ENCODE assay signal across 4 fruit fly cellular contexts in genomic region chr2L:9893183-9893582, dm6.
TF ChIP-seq lines count a peak whose summit lies in the region.

Gene mtDNA-helicase (minus strand): TSS chr2L:9893446.

- no peak for TF ChIP-seq CTCF in whole organism, embryonic (GFP tag; optimal IDR thresholded peaks at IDR 0.05; lab: Kevin White, UChicago)

TF ChIP-seq in whole organism, adult, 20 proteins besides CTCF, POLR2A, EP300 and RAD21:
- peak; percentile 80 for TF ChIP-seq Mnt (GFP tag; optimal IDR thresholded peaks at IDR 0.05; lab: Kevin White, UChicago)
- TF ChIP-seq bab1 (GFP tag; optimal IDR thresholded peaks at IDR 0.05; lab: Kevin White, UChicago) = peak; percentile 13
- peak; percentile 9 for TF ChIP-seq Crg-1 (GFP tag; optimal IDR thresholded peaks at IDR 0.05; lab: Kevin White, UChicago)
- TF ChIP-seq Hr96 (GFP tag; optimal IDR thresholded peaks at IDR 0.05; lab: Kevin White, UChicago) = no peak

TF ChIP-seq in whole organism, embryonic, 481 proteins besides CTCF, POLR2A, EP300 and RAD21 (continues in another document):
- TF ChIP-seq CG17186 (GFP tag; optimal IDR thresholded peaks at IDR 0.05; lab: Kevin White, UChicago) (peak; percentile 31), dm (GFP tag; optimal IDR thresholded peaks at IDR 0.05; lab: Kevin White, UChicago) (peak; percentile 77), CG18262 (tag; optimal IDR thresholded peaks at IDR 0.05; lab: Kevin White, UChicago) (no peak), CG31224 (GFP tag; IDR thresholded peaks at IDR 0.05; lab: Robert Waterston, UW) (no peak), lbe (GFP tag; optimal IDR thresholded peaks at IDR 0.05; lab: Kevin White, UChicago) (no peak), CG2116 (GFP tag; optimal IDR thresholded peaks at IDR 0.05; lab: Kevin White, UChicago) (peak; percentile 94), Dp (GFP tag; optimal IDR thresholded peaks at IDR 0.05; lab: Kevin White, UChicago) (peak; percentile 86), Ptx1 (GFP tag; IDR thresholded peaks at IDR 0.05; lab: Robert Waterston, UW) (no peak), CG8290 (GFP tag; optimal IDR thresholded peaks at IDR 0.05; lab: Kevin White, UChicago) (no peak), CG8290 (tag; optimal IDR thresholded peaks at IDR 0.05; lab: Kevin White, UChicago) (peak in 1 of 2 experiments; percentile 4), sna (GFP tag; IDR thresholded peaks at IDR 0.05; lab: Robert Waterston, UW; ENCODE audit: partially characterized antibody) (peak; percentile 61; the same call in 1 of the 2 replicates), CG13296 (GFP tag; optimal IDR thresholded peaks at IDR 0.05; lab: Kevin White, UChicago) (no peak), sisA (GFP tag; IDR thresholded peaks at IDR 0.05; lab: Robert Waterston, UW) (no peak), CG17361 (GFP tag; IDR thresholded peaks at IDR 0.05; lab: Robert Waterston, UW) (no peak), ash1 (GFP tag; optimal IDR thresholded peaks at IDR 0.05; lab: Kevin White, UChicago) (no peak), vnd (GFP tag; IDR thresholded peaks at IDR 0.05; lab: Robert Waterston, UW; ENCODE audit: partially characterized antibody) (0 out of 3 replicates have a peak, but pooled peaks have one; percentile 41), CG10959 (GFP tag; IDR thresholded peaks at IDR 0.05; lab: Robert Waterston, UW) (no peak), tna (GFP tag; IDR thresholded peaks at IDR 0.05; lab: Robert Waterston, UW; ENCODE audit: partially characterized antibody) (peak; percentile 51), E2f2 (GFP tag; IDR thresholded peaks at IDR 0.05; lab: Robert Waterston, UW) (peak; percentile 91), al (GFP tag; IDR thresholded peaks at IDR 0.05; lab: Robert Waterston, UW) (no peak), CG7786 (GFP tag; optimal IDR thresholded peaks at IDR 0.05; lab: Kevin White, UChicago) (no peak), Dref (GFP tag; IDR thresholded peaks at IDR 0.05; lab: Robert Waterston, UW) (peak; percentile 72), CG34376 (GFP tag; optimal IDR thresholded peaks at IDR 0.05; lab: Kevin White, UChicago) (peak; percentile 16), Dll (GFP tag; IDR thresholded peaks at IDR 0.05; lab: Robert Waterston, UW; ENCODE audit: partially characterized antibody) (peak; percentile 72; the same call in 3 of the 4 replicates), Elba2 (GFP tag; optimal IDR thresholded peaks at IDR 0.05; lab: Kevin White, UChicago) (no peak), Ada2b (GFP tag; IDR thresholded peaks at IDR 0.05; lab: Robert Waterston, UW) (no peak), sens (GFP tag; lab: Kevin White, UChicago) (peak; percentile 73), CG2889 (GFP tag; IDR thresholded peaks at IDR 0.05; lab: Robert Waterston, UW) (no peak)

TF ChIP-seq in whole organism, prepupa, 60 proteins besides CTCF, POLR2A, EP300 and RAD21:
- peak; percentile 49 for TF ChIP-seq fkh (GFP tag; optimal IDR thresholded peaks at IDR 0.05; lab: Kevin White, UChicago)
- TF ChIP-seq Hr38 (GFP tag; optimal IDR thresholded peaks at IDR 0.05; lab: Kevin White, UChicago) = no peak

TF ChIP-seq in whole organism, wandering third instar larva, 38 proteins besides CTCF, POLR2A, EP300 and RAD21:
- TF ChIP-seq Hr78 (GFP tag; optimal IDR thresholded peaks at IDR 0.05; lab: Kevin White, UChicago) = no peak
- TF ChIP-seq rgr (GFP tag; optimal IDR thresholded peaks at IDR 0.05; lab: Kevin White, UChicago) = peak; percentile 0
- peak; percentile 5 for TF ChIP-seq Myc (optimal IDR thresholded peaks at IDR 0.05; lab: Kevin White, UChicago)
TF ChIP-seq in whole organism, wandering third instar larva: peak in this region for 2.
